Fruit fly (Drosophila melanogaster): ENCODE results near the gene INPP5E.

INPP5E gene

dm6 chr3L:12271195-12271618 is 6.2 kb upstream of the INPP5E start, which contains the start of gene Pbgs (continued):
- TF ChIP-seq Hr51 (GFP tag; optimal IDR thresholded peaks at IDR 0.05) (peak in 1 of 2 experiments; percentile 29), CG5180 (GFP tag; optimal IDR thresholded peaks at IDR 0.05) (peak; percentile 39), Fer2 (tag; optimal IDR thresholded peaks at IDR 0.05) (peak; percentile 32), CG4854 (GFP tag; optimal IDR thresholded peaks at IDR 0.05) (no peak), CG18599 (GFP tag; optimal IDR thresholded peaks at IDR 0.05) (peak; percentile 52), ind (GFP tag; optimal IDR thresholded peaks at IDR 0.05) (peak; percentile 19), CG10274 (GFP tag; optimal IDR thresholded peaks at IDR 0.05) (no peak), Optix (GFP tag; IDR thresholded peaks at IDR 0.05) (no peak), bowl (GFP tag; IDR thresholded peaks at IDR 0.05) (no peak), Elba2 (GFP tag; optimal IDR thresholded peaks at IDR 0.05) (no peak), disco-r (GFP tag; optimal IDR thresholded peaks at IDR 0.05) (no peak), chif (GFP tag; optimal IDR thresholded peaks at IDR 0.05) (no peak), Gug (GFP tag; IDR thresholded peaks at IDR 0.05) (no peak), CG3281 (GFP tag; optimal IDR thresholded peaks at IDR 0.05) (peak; percentile 35), CG10654 (GFP tag; optimal IDR thresholded peaks at IDR 0.05) (peak; percentile 39), CG8089 (GFP tag; optimal IDR thresholded peaks at IDR 0.05) (no peak), Taf1 (GFP tag; IDR thresholded peaks at IDR 0.05) (no peak), Max (GFP tag; optimal IDR thresholded peaks at IDR 0.05) (no peak), Scr (GFP tag; IDR thresholded peaks at IDR 0.05; ENCODE audit: partially characterized antibody) (no peak), CG18619 (GFP tag; optimal IDR thresholded peaks at IDR 0.05) (no peak), crc (GFP tag; optimal IDR thresholded peaks at IDR 0.05) (no peak), sr (GFP tag; IDR thresholded peaks at IDR 0.05) (no peak), ab (GFP tag; optimal IDR thresholded peaks at IDR 0.05) (no peak), Neu2 (GFP tag; optimal IDR thresholded peaks at IDR 0.05; ENCODE audit: borderline replicate concordance) (no peak), sug (tag; optimal IDR thresholded peaks at IDR 0.05) (peak; percentile 20), stc (GFP tag; IDR thresholded peaks at IDR 0.05) (peak; percentile 72), CHES-1-like (GFP tag; optimal IDR thresholded peaks at IDR 0.05) (no peak), CG9817 (tag; optimal IDR thresholded peaks at IDR 0.05) (peak; percentile 21), wek (GFP tag; optimal IDR thresholded peaks at IDR 0.05) (no peak), gfzf (GFP tag; optimal IDR thresholded peaks at IDR 0.05) (peak; percentile 63), bab2 (GFP tag; optimal IDR thresholded peaks at IDR 0.05) (no peak), CG17829 (tag; optimal IDR thresholded peaks at IDR 0.05) (peak; percentile 85), CG30403 (GFP tag; optimal IDR thresholded peaks at IDR 0.05) (peak; percentile 36), Nf-YB (GFP tag; optimal IDR thresholded peaks at IDR 0.05) (no peak), ash1 (GFP tag; optimal IDR thresholded peaks at IDR 0.05) (no peak), CG6689 (GFP tag; IDR thresholded peaks at IDR 0.05) (peak; percentile 40; the same call in 1 of the 2 replicates), Side (GFP tag; optimal IDR thresholded peaks at IDR 0.05) (no peak), Opbp (GFP tag; IDR thresholded peaks at IDR 0.05; ENCODE audit: partially characterized antibody) (peak; percentile 37; the same call in 1 of the 3 replicates), CG3726 (GFP tag; IDR thresholded peaks at IDR 0.05) (no peak), ERR (GFP tag; optimal IDR thresholded peaks at IDR 0.05) (no peak), esg (GFP tag; conservative IDR thresholded peaks at IDR 0.05) (no peak), Blimp-1 (GFP tag; optimal IDR thresholded peaks at IDR 0.05) (peak; percentile 59), caup (GFP tag; optimal IDR thresholded peaks at IDR 0.05; ENCODE audit: severe bottlenecking) (peak; percentile 34), tup (GFP tag; optimal IDR thresholded peaks at IDR 0.05) (no peak), CG34224 (GFP tag; IDR thresholded peaks at IDR 0.05; ENCODE audit: partially characterized antibody) (no peak), Bgb (GFP tag; IDR thresholded peaks at IDR 0.05; ENCODE audit: partially characterized antibody) (peak; percentile 24; the same call in 1 of the 2 replicates), CG1603 (tag; optimal IDR thresholded peaks at IDR 0.05) (no peak), fd102C (GFP tag; optimal IDR thresholded peaks at IDR 0.05) (no peak), gem (tag; optimal IDR thresholded peaks at IDR 0.05) (peak; percentile 64), knrl (GFP tag; IDR thresholded peaks at IDR 0.05; ENCODE audit: partially characterized antibody) (no peak; the same call in 2 of the 3 replicates)

Data from whole organism, embryonic.